Worm (Caenorhabditis elegans) whole organism, young adult: ENCODE measurements around the gene srh-297.
"Not testable (repeated sequence)": the region's sequence is repeated elsewhere in the genome, so short reads cannot be mapped to it uniquely, and the experiment has no call there.

ENCODE experiments used
- T26A5.8 ChIP-seq: sonication (generic microtip); optimal IDR thresholded peaks from 2 replicates; lab custom pipeline; 2016; ENCODE audit warnings: missing genetic modification characterization, missing compliant biosample characterization
- ceh-40 ChIP-seq: fragments of 200-800 bp; sonication (Bioruptor generic); IDR thresholded peaks from 2 replicates; pipeline ENCODE4 v1.3.6; 2022; ENCODE audit warnings: missing genetic modification characterization, missing compliant biosample characterization
- egl-18 ChIP-seq: fragments of 200-800 bp; sonication (Bioruptor generic); IDR thresholded peaks from 2 replicates; pipeline ENCODE4 v1.3.6; 2022; ENCODE audit warnings: missing genetic modification reagents, missing genetic modification characterization, missing compliant biosample characterization
- pha-4 ChIP-seq: fragments of 150-350 bp; sonication (generic microtip); optimal IDR thresholded peaks from 2 replicates; lab custom pipeline; 2014; ENCODE audit warnings: missing biosample characterization, missing genetic modification reagents, missing genetic modification characterization
- sdz-38 ChIP-seq: sonication (generic microtip); optimal IDR thresholded peaks from 2 replicates; lab custom pipeline; 2016; ENCODE audit warnings: missing genotype, missing genetic modification characterization, missing compliant biosample characterization
- snpc-4 ChIP-seq, 5 experiments: fragments of 150-350 bp in 1 of 5; sonication (generic microtip) in 4 of 5; optimal IDR thresholded peaks; 2 replicates each; lab custom pipeline; 2014 to 2018; ENCODE audit warnings: missing genetic modification characterization in 5 of 5, missing biosample characterization in 3 of 5, antibody characterized with exemption in 2 of 5, mild to moderate bottlenecking in 2 of 5, missing compliant biosample characterization in 2 of 5, missing genotype in 2 of 5, moderate library complexity in 2 of 5, missing genetic modification reagents in 1 of 5
- unc-130 ChIP-seq: sonication (generic microtip); optimal IDR thresholded peaks from 2 replicates; lab custom pipeline; 2016; ENCODE audit warnings: missing genetic modification reagents, missing genetic modification characterization, missing compliant biosample characterization
- unc-62 ChIP-seq: fragments of 150-350 bp; optimal IDR thresholded peaks from 2 replicates; lab custom pipeline; 2014; ENCODE audit warnings: missing biosample characterization, missing genetic modification reagents, missing genetic modification characterization

DNA sequence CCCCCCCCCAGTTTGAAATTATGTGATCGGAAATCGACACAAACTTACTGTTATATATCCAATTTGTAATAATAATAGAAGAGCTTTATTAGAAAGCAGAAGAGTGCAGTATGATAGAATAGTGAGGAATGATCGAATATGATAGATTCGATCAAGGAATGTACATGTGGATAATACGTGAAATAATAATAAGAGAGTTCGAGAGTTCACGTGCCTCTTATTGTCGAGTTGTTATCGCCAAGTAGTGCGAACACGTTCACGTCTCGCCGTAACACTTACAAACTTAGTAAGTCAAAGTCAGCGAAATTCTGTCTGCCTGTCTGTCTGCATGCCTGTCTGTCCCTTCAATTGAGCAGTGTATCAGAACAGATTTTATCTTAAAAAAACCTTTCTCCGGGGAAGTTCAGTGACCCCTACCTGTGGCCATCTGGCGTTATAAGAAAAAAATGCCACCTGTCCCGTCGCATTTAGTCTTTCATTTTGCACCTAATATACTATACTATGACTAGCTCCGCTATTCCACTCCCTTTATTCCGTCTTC, 47.0 kb downstream of the srh-297 start, which contains the start of the genes Y27F2A.6 and Y27F2A.8:
- TF ChIP-seq unc-130 (GFP tag; lab: Kevin White, UChicago); T26A5.8 (tag; lab: Kevin White, UChicago); pha-4 (tag; lab: Kevin White, UChicago); sdz-38 (tag; lab: Kevin White, UChicago); egl-18 (GFP tag; lab: Robert Waterston, UW); snpc-4 (GFP tag; optimal IDR thresholded peaks at IDR 0.05; lab: Kevin White, UChicago); snpc-4 (tag; optimal IDR thresholded peaks at IDR 0.05; lab: Kevin White, UChicago); ceh-40; unc-62 (GFP tag; lab: Kevin White, UChicago): not testable (repeated sequence)
